Worm (Caenorhabditis elegans): ENCODE measurements around the gene F54F12.2.

ce11 chrIII:12993607-12994006 lies 46.2 kb upstream of the F54F12.2 start, which contains the start of gene col-97:
- TF ChIP-seq ama-1 (optimal IDR thresholded peaks at IDR 0.05) (no peak), nhr-12 (tag; optimal IDR thresholded peaks at IDR 0.05) (no peak), fos-1 (tag; optimal IDR thresholded peaks at IDR 0.05) (no peak), ztf-1 (GFP tag; conservative IDR thresholded peaks at IDR 0.05) (no peak)

Data from whole organism, L2 larva.